Worm (Caenorhabditis elegans): Measurements from ENCODE around the gene F17A2.13.

Gene F17A2.13

ce11 chrX:12352872-12353271, 31.4 kb downstream of the F17A2.13 start, which contains the start of gene F42F12.4:
Gene F42F12.4 (minus strand): TSS chrX:12352947.
- TF ChIP-seq unc-42 (tag; optimal IDR thresholded peaks at IDR 0.05) (no peak), sdc-2 (tag; optimal IDR thresholded peaks at IDR 0.05) (no peak), elt-4 (tag; optimal IDR thresholded peaks at IDR 0.05) (no peak), hlh-6 (tag; optimal IDR thresholded peaks at IDR 0.05) (no peak), zip-5 (tag; optimal IDR thresholded peaks at IDR 0.05) (no peak), ceh-45 (GFP tag; IDR thresholded peaks at IDR 0.05) (no peak), pha-4 (tag; optimal IDR thresholded peaks at IDR 0.05) (no peak), pat-9 (tag; optimal IDR thresholded peaks at IDR 0.05) (no peak), mec-3 (tag; optimal IDR thresholded peaks at IDR 0.05; ENCODE audit: borderline replicate concordance) (no peak), fkh-10 (GFP tag; optimal IDR thresholded peaks at IDR 0.05) (no peak), nhr-232 (tag; optimal IDR thresholded peaks at IDR 0.05) (no peak), unc-86 (tag; optimal IDR thresholded peaks at IDR 0.05) (no peak)

ce11 chrX:12356581-12356980, 35.1 kb downstream of the F17A2.13 start, which contains the start of gene nspc-12:
Gene nspc-12 (minus strand): TSS chrX:12356681.
- no peak for TF ChIP-seq C38D4.7 (GFP tag; optimal IDR thresholded peaks at IDR 0.05)
- TF ChIP-seq pat-9 (tag; optimal IDR thresholded peaks at IDR 0.05): no peak
- TF ChIP-seq ref-2 (tag; optimal IDR thresholded peaks at IDR 0.05): no peak
- no peak for TF ChIP-seq hlh-13 (GFP tag; optimal IDR thresholded peaks at IDR 0.05)
- no peak for TF ChIP-seq sox-2 (GFP tag; IDR thresholded peaks at IDR 0.05)
- no peak for TF ChIP-seq unc-55 (GFP tag; optimal IDR thresholded peaks at IDR 0.05)

DNA sequence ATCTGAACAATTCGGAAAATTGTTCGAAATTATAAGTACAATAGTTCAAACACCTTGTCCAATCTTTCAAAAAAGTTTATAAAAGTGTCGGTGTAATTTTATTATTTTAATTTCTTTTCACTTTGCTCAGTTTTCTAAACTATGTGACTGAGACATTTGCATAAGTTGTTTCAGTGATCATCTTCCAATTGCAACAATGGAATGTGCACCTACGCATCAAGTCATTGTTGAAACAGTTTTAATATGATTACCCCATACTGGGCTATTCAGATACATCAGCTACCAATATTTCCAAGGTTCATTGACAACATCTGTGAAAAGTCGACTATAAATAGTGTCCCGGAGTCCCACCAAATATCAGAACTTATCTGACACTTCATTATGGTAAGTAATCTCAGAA, 35.7 kb downstream of the F17A2.13 start, which contains the start of gene nspc-13:
Gene nspc-13, plus strand, starts transcription at position 301 of the 400 bp plus-strand sequence.
- TF ChIP-seq ceh-19 (GFP tag; optimal IDR thresholded peaks at IDR 0.05) (no peak), dve-1 (tag; optimal IDR thresholded peaks at IDR 0.05) (no peak), hlh-6 (tag; optimal IDR thresholded peaks at IDR 0.05) (no peak), pax-1 (tag; optimal IDR thresholded peaks at IDR 0.05) (no peak), zip-5 (tag; optimal IDR thresholded peaks at IDR 0.05) (no peak), madf-2 (tag; optimal IDR thresholded peaks at IDR 0.05) (no peak), che-1 (tag; optimal IDR thresholded peaks at IDR 0.05) (no peak), C38D4.7 (GFP tag; optimal IDR thresholded peaks at IDR 0.05) (no peak), unc-42 (tag; optimal IDR thresholded peaks at IDR 0.05) (no peak), Y22D7AL.16 (tag; optimal IDR thresholded peaks at IDR 0.05) (no peak), pha-2 (tag; optimal IDR thresholded peaks at IDR 0.05) (no peak), unc-3 (GFP tag; conservative IDR thresholded peaks at IDR 0.05) (no peak), unc-3 (tag; optimal IDR thresholded peaks at IDR 0.05) (no peak), hlh-13 (GFP tag; optimal IDR thresholded peaks at IDR 0.05) (no peak), pha-4 (tag; optimal IDR thresholded peaks at IDR 0.05) (no peak)

ce11 chrX:12358957-12359356, 37.5 kb downstream of the F17A2.13 start, which contains the start of gene nspc-14:
Gene nspc-14 (minus strand): TSS chrX:12359057.
- TF ChIP-seq hlh-15 (tag; optimal IDR thresholded peaks at IDR 0.05) (no peak), ceh-48 (tag; optimal IDR thresholded peaks at IDR 0.05) (no peak), F13H6.1 (tag; optimal IDR thresholded peaks at IDR 0.05) (no peak), zip-5 (tag; optimal IDR thresholded peaks at IDR 0.05) (no peak), sox-4 (tag; optimal IDR thresholded peaks at IDR 0.05) (no peak), ttx-3 (tag; optimal IDR thresholded peaks at IDR 0.05) (no peak), unc-86 (tag; optimal IDR thresholded peaks at IDR 0.05) (no peak), madf-2 (tag; optimal IDR thresholded peaks at IDR 0.05) (no peak), nhr-11 (tag; optimal IDR thresholded peaks at IDR 0.05) (no peak), elt-4 (tag; optimal IDR thresholded peaks at IDR 0.05) (no peak), gmeb-2 (tag; optimal IDR thresholded peaks at IDR 0.05) (no peak), ceh-30 (tag; optimal IDR thresholded peaks at IDR 0.05) (no peak)

ce11 chrX:12360444-12360843, 39.0 kb downstream of the F17A2.13 start, which contains the start of the genes nspc-15 and F19H6.6:
Gene nspc-15 (plus strand): TSS chrX:12360744.
Gene F19H6.6 (plus strand): TSS chrX:12360827.
- TF ChIP-seq ceh-30 (tag; optimal IDR thresholded peaks at IDR 0.05) (no peak), fkh-10 (GFP tag; optimal IDR thresholded peaks at IDR 0.05) (no peak), Y22D7AL.16 (tag; optimal IDR thresholded peaks at IDR 0.05) (no peak), hlh-8 (tag; optimal IDR thresholded peaks at IDR 0.05) (no peak), ceh-9 (tag; optimal IDR thresholded peaks at IDR 0.05) (no peak), syd-9 (tag; optimal IDR thresholded peaks at IDR 0.05) (no peak), ceh-24 (tag; optimal IDR thresholded peaks at IDR 0.05) (no peak), fkh-6 (tag; optimal IDR thresholded peaks at IDR 0.05) (no peak), C08G9.2 (tag; optimal IDR thresholded peaks at IDR 0.05) (no peak), T23F11.4 (GFP tag; optimal IDR thresholded peaks at IDR 0.05) (no peak), gmeb-2 (tag; optimal IDR thresholded peaks at IDR 0.05) (no peak), ceh-31 (tag; optimal IDR thresholded peaks at IDR 0.05) (no peak), ztf-16 (tag; optimal IDR thresholded peaks at IDR 0.05) (no peak), odd-2 (tag; optimal IDR thresholded peaks at IDR 0.05) (no peak), ahr-1 (tag; optimal IDR thresholded peaks at IDR 0.05) (no peak), ceh-22 (tag; optimal IDR thresholded peaks at IDR 0.05) (no peak), nhr-11 (tag; optimal IDR thresholded peaks at IDR 0.05) (no peak)
